Fruit fly (Drosophila melanogaster): ENCODE measurements around the gene tank.

DNA sequence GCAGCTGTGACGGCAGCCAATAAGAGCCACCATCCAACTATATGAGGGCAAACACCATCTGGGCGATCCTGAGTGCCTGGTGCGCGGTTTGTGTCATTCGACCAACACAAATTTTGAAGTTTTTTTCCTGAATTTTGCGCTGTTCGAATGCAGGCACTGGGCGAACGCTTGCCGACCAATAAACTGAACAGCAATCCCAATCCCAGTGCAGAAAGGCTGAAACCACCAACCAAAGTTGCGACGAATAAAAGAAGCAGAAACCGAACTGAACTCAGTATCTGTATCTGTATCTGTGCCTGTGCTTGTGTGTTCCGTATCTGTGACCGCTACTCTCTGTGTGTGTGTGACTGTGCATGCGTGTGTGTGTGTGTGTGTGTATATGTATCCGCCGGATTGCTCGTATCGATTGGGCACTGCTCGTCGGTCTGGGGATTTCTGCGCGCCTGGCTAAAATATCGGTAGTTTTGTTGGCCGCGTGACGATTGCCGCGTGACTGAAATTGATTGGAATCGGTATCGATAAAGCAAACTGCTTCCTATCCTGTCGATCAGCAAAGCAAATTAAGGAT lies 26.2 kb downstream of the tank start:
- no peak for TF ChIP-seq rn (GFP tag; IDR thresholded peaks at IDR 0.05)
- TF ChIP-seq Pif1A (GFP tag; optimal IDR thresholded peaks at IDR 0.05): no peak
- no peak for TF ChIP-seq CG9948 (tag; optimal IDR thresholded peaks at IDR 0.05)
- no peak for TF ChIP-seq CG14655 (GFP tag; optimal IDR thresholded peaks at IDR 0.05)
- TF ChIP-seq gl (tag; optimal IDR thresholded peaks at IDR 0.05): peak; percentile 37
